Worm (Caenorhabditis elegans) whole organism, L4/young adult: ENCODE results near the gene ags-3.

Experiments
- W03F9.2 ChIP-seq: fragments of 150-350 bp; optimal IDR thresholded peaks from 2 replicates; lab custom pipeline; 2014; ENCODE audit warnings: missing biosample characterization, missing genetic modification characterization
- dao-5 ChIP-seq: sonication (generic microtip); optimal IDR thresholded peaks from 2 replicates; lab custom pipeline; 2016; ENCODE audit warnings: missing genotype, missing genetic modification characterization, moderate library complexity, missing compliant biosample characterization

- TF ChIP-seq W03F9.2 (tag; lab: Kevin White, UChicago) (no peak), dao-5 (tag; lab: Kevin White, UChicago) (no peak)
Observed at ce11 chrX:5276772-5277171, 26.6 kb downstream of the ags-3 start.
